Fruit fly (Drosophila melanogaster) whole organism, embryonic: ENCODE results near the gene ebd1.

Experiments
- Antp ChIP-seq: fragments of 200-800 bp; sonication (Bioruptor generic); optimal IDR thresholded peaks from 3 replicates; lab custom pipeline; 2016; ENCODE audit warnings: missing biosample characterization, missing genetic modification characterization
- B-H1 ChIP-seq: fragments of 200-800 bp; sonication (Bioruptor generic); IDR thresholded peaks from 3 replicates; pipeline ENCODE4 v1.3.6; 2022; ENCODE audit warnings: missing biosample characterization, missing genetic modification characterization
- Bgb ChIP-seq: fragments of 200-800 bp; sonication (Bioruptor generic); IDR thresholded peaks from 2 replicates; pipeline ENCODE4 v1.3.6; 2022; ENCODE audit warnings: missing biosample characterization, missing genetic modification characterization; ENCODE audit not compliant: partially characterized antibody
- BtbVII ChIP-seq: fragments of 200-800 bp; sonication (Bioruptor generic); optimal IDR thresholded peaks from 3 replicates; lab custom pipeline; 2017; ENCODE audit warnings: missing biosample characterization, mild to moderate bottlenecking, missing genetic modification characterization
- CG10543 ChIP-seq: fragments of 200-800 bp; sonication (Bioruptor generic); optimal IDR thresholded peaks from 3 replicates; lab custom pipeline; 2017; ENCODE audit warnings: missing biosample characterization, mild to moderate bottlenecking, missing genetic modification characterization, moderate library complexity
- CG11085 ChIP-seq: fragments of 200-800 bp; sonication (Bioruptor generic); IDR thresholded peaks from 2 replicates; pipeline ENCODE4 v1.3.6; 2022; ENCODE audit warnings: missing biosample characterization, missing genetic modification characterization
- CG11247 ChIP-seq: fragments of 200-800 bp; sonication (Bioruptor generic); IDR thresholded peaks from 2 replicates; pipeline ENCODE4 v1.3.6; 2022; ENCODE audit warnings: missing biosample characterization, missing genetic modification characterization
- CG11696 ChIP-seq: fragments of 200-800 bp; sonication (Bioruptor generic); IDR thresholded peaks from 2 replicates; pipeline ENCODE4 v1.3.6; 2022; ENCODE audit warnings: missing biosample characterization, missing genetic modification characterization
- CG12769 ChIP-seq: fragments of 200-800 bp; sonication (Bioruptor generic); optimal IDR thresholded peaks from 2 replicates; lab custom pipeline; 2019; ENCODE audit warnings: missing biosample characterization, mild to moderate bottlenecking, missing genetic modification characterization, moderate library complexity
- CG13775 ChIP-seq: fragments of 200-800 bp; sonication (Bioruptor generic); optimal IDR thresholded peaks from 3 replicates; lab custom pipeline; 2017; ENCODE audit warnings: missing biosample characterization, mild to moderate bottlenecking, missing genetic modification characterization
- CG13894 ChIP-seq: fragments of 200-800 bp; sonication (Bioruptor generic); optimal IDR thresholded peaks from 3 replicates; lab custom pipeline; 2018; ENCODE audit warnings: missing biosample characterization, mild to moderate bottlenecking, missing genetic modification characterization, moderate library complexity
- CG14965 ChIP-seq: fragments of 200-800 bp; sonication (Bioruptor generic); optimal IDR thresholded peaks from 2 replicates; lab custom pipeline; 2016; ENCODE audit warnings: missing biosample characterization, missing genetic modification characterization, borderline replicate concordance
- CG17802 ChIP-seq: fragments of 200-800 bp; sonication (Bioruptor generic); optimal IDR thresholded peaks from 2 replicates; lab custom pipeline; 2018; ENCODE audit warnings: missing biosample characterization, mild to moderate bottlenecking, missing genetic modification characterization, moderate library complexity
- CG1832 ChIP-seq: fragments of 200-800 bp; sonication (Bioruptor generic); optimal IDR thresholded peaks from 2 replicates; lab custom pipeline; 2017; ENCODE audit warnings: missing biosample characterization, mild to moderate bottlenecking, missing genetic modification characterization, inconsistent platforms
- CG2199 ChIP-seq: fragments of 200-800 bp; sonication (Bioruptor generic); IDR thresholded peaks from 3 replicates; pipeline ENCODE4 v1.3.6; 2022; ENCODE audit warnings: missing biosample characterization, missing genetic modification characterization
- CG2889 ChIP-seq: fragments of 200-800 bp; sonication (Bioruptor generic); IDR thresholded peaks from 3 replicates; pipeline ENCODE4 v1.3.6; 2022; ENCODE audit warnings: missing biosample characterization, missing genetic modification characterization
- CG31224 ChIP-seq: fragments of 200-800 bp; sonication (Bioruptor generic); IDR thresholded peaks from 2 replicates; pipeline ENCODE4 v1.3.6; 2022; ENCODE audit warnings: missing biosample characterization, missing genetic modification characterization
- CG7271 ChIP-seq: fragments of 200-800 bp; sonication (Bioruptor generic); optimal IDR thresholded peaks from 2 replicates; lab custom pipeline; 2018; ENCODE audit warnings: missing biosample characterization, mild to moderate bottlenecking, missing genetic modification characterization, moderate library complexity
- CG7357 ChIP-seq: fragments of 200-800 bp; sonication (Bioruptor generic); IDR thresholded peaks from 3 replicates; pipeline ENCODE4 v1.3.6; 2022; ENCODE audit warnings: missing biosample characterization, missing genetic modification characterization
- CG7372 ChIP-seq: fragments of 200-800 bp; sonication (Bioruptor generic); IDR thresholded peaks from 2 replicates; pipeline ENCODE4 v1.3.6; 2022; ENCODE audit warnings: missing biosample characterization, missing genetic modification characterization
- CG7786 ChIP-seq: fragments of 200-800 bp; sonication (Bioruptor generic); optimal IDR thresholded peaks from 2 replicates; lab custom pipeline; 2016; ENCODE audit warnings: missing biosample characterization, missing genetic modification characterization
- CG9876 ChIP-seq: fragments of 200-800 bp; sonication (Bioruptor generic); optimal IDR thresholded peaks from 2 replicates; lab custom pipeline; 2016; ENCODE audit warnings: missing biosample characterization, missing genetic modification characterization
- CrebB ChIP-seq: fragments of 200-800 bp; sonication (Bioruptor generic); optimal IDR thresholded peaks from 3 replicates; lab custom pipeline; 2018; ENCODE audit warnings: missing biosample characterization, mild to moderate bottlenecking, missing genetic modification characterization
- Dfd ChIP-seq, 2 experiments: fragments of >200 bp; optimal IDR thresholded peaks; 2 replicates each; lab custom pipeline; 2017; ENCODE audit warnings: missing biosample characterization in 2 of 2, missing genetic modification characterization in 2 of 2
- E2f2 ChIP-seq: fragments of 200-800 bp; sonication (Bioruptor generic); IDR thresholded peaks from 2 replicates; pipeline ENCODE4 v1.3.6; 2022; ENCODE audit warnings: missing biosample characterization, missing genetic modification characterization
- Hey ChIP-seq: fragments of 200-800 bp; sonication (Bioruptor generic); optimal IDR thresholded peaks from 3 replicates; lab custom pipeline; 2018; ENCODE audit warnings: missing biosample characterization, mild to moderate bottlenecking, missing genetic modification characterization
- HmgZ ChIP-seq: fragments of 200-800 bp; sonication (Bioruptor generic); optimal IDR thresholded peaks from 2 replicates; lab custom pipeline; 2018; ENCODE audit warnings: missing biosample characterization, mild to moderate bottlenecking, missing genetic modification characterization
- Hr39 ChIP-seq: fragments of >200 bp; optimal IDR thresholded peaks from 2 replicates; lab custom pipeline; 2017
- Hr78 ChIP-seq, 2 experiments: fragments of 200-800 bp in 1 of 2; fragments of >200 bp in 1 of 2; sonication (Bioruptor generic) in 1 of 2; optimal IDR thresholded peaks; 2 replicates each; lab custom pipeline; 2017 to 2019; ENCODE audit warnings: missing biosample characterization in 2 of 2, missing genetic modification characterization in 2 of 2, mild to moderate bottlenecking in 1 of 2, moderate library complexity in 1 of 2
- Med ChIP-seq: fragments of 200-800 bp; sonication (Bioruptor generic); peaks from one replicate; lab custom pipeline; 2016; ENCODE audit warnings: missing biosample characterization, missing genetic modification characterization, mild to moderate bottlenecking, inconsistent platforms, moderate library complexity
- Mrtf ChIP-seq: fragments of 200-800 bp; sonication (Bioruptor generic); IDR thresholded peaks from 3 replicates; pipeline ENCODE4 v1.3.6; 2022; ENCODE audit warnings: missing biosample characterization, missing genetic modification characterization
- Sin3A ChIP-seq: fragments of >200 bp; optimal IDR thresholded peaks from 2 replicates; lab custom pipeline; 2018
- Six4 ChIP-seq: fragments of 200-800 bp; sonication (Bioruptor generic); optimal IDR thresholded peaks from 2 replicates; lab custom pipeline; 2016; ENCODE audit warnings: missing biosample characterization, missing genetic modification characterization
- Sox100B ChIP-seq: fragments of 200-800 bp; sonication (Bioruptor generic); optimal IDR thresholded peaks from 3 replicates; lab custom pipeline; 2018; ENCODE audit warnings: missing biosample characterization, mild to moderate bottlenecking, missing genetic modification characterization
- YL-1 ChIP-seq: fragments of 200-800 bp; sonication (Bioruptor generic); optimal IDR thresholded peaks from 3 replicates; lab custom pipeline; 2017; ENCODE audit warnings: missing biosample characterization, mild to moderate bottlenecking, missing genetic modification characterization
- br ChIP-seq: fragments of >200 bp; optimal IDR thresholded peaks from 2 replicates; lab custom pipeline; 2017
- bsh ChIP-seq, 2 experiments: fragments of 200-800 bp; sonication (Bioruptor generic); optimal IDR thresholded peaks; 2 replicates each; lab custom pipeline; 2017 to 2018; ENCODE audit warnings: mild to moderate bottlenecking in 2 of 2, missing biosample characterization in 2 of 2, missing genetic modification characterization in 2 of 2, moderate library complexity in 1 of 2
- danr ChIP-seq: fragments of 200-800 bp; sonication (Bioruptor generic); IDR thresholded peaks from 2 replicates; pipeline ENCODE4 v1.3.6; 2022; ENCODE audit warnings: missing biosample characterization, missing genetic modification characterization
- dimm ChIP-seq: fragments of 200-800 bp; sonication (Bioruptor generic); IDR thresholded peaks from 2 replicates; pipeline ENCODE4 v1.3.6; 2022; ENCODE audit warnings: missing biosample characterization, missing genetic modification characterization
- exex ChIP-seq: fragments of 200-800 bp; sonication (Bioruptor generic); optimal IDR thresholded peaks from 4 replicates; lab custom pipeline; 2018; ENCODE audit warnings: missing biosample characterization, mild to moderate bottlenecking, missing genetic modification characterization, moderate library complexity
- fru ChIP-seq: fragments of >200 bp; optimal IDR thresholded peaks from 2 replicates; lab custom pipeline; 2017
- gcm ChIP-seq: fragments of 200-800 bp; sonication (Bioruptor generic); optimal IDR thresholded peaks from 2 replicates; lab custom pipeline; 2019; ENCODE audit warnings: missing biosample characterization, mild to moderate bottlenecking, missing genetic modification characterization, moderate library complexity
- gt ChIP-seq: fragments of 200-800 bp; sonication (Bioruptor generic); IDR thresholded peaks from 2 replicates; pipeline ENCODE4 v1.3.6; 2022; ENCODE audit warnings: missing biosample characterization, missing genetic modification characterization
- jigr1 ChIP-seq: fragments of 200-800 bp; sonication (Bioruptor generic); IDR thresholded peaks from 3 replicates; pipeline ENCODE4 v1.3.6; 2022; ENCODE audit warnings: missing biosample characterization, missing genetic modification characterization
- kay ChIP-seq: fragments of 200-800 bp; sonication (Bioruptor generic); optimal IDR thresholded peaks from 2 replicates; lab custom pipeline; 2016; ENCODE audit warnings: missing biosample characterization, missing genetic modification characterization
- lov ChIP-seq, 2 experiments: fragments of 200-800 bp in 1 of 2; fragments of >200 bp in 1 of 2; sonication (Bioruptor generic) in 1 of 2; IDR thresholded peaks in 1 of 2; optimal IDR thresholded peaks in 1 of 2; 2 replicates in 1 of 2; 3 replicates in 1 of 2; pipeline versions ENCODE4 v1.3.6 to Lab custom; 2017 to 2022; ENCODE audit warnings: missing biosample characterization in 1 of 2, missing genetic modification characterization in 1 of 2
- peb ChIP-seq: fragments of 200-800 bp; sonication (Bioruptor generic); IDR thresholded peaks from 2 replicates; pipeline ENCODE4 v1.3.6; 2022; ENCODE audit warnings: missing biosample characterization, missing genetic modification characterization
- pzg ChIP-seq: fragments of 200-800 bp; sonication (Bioruptor generic); optimal IDR thresholded peaks from 3 replicates; lab custom pipeline; 2018; ENCODE audit warnings: missing biosample characterization, mild to moderate bottlenecking, missing genetic modification characterization, moderate library complexity
- schlank ChIP-seq: fragments of 200-800 bp; sonication (Bioruptor generic); optimal IDR thresholded peaks from 2 replicates; lab custom pipeline; 2018; ENCODE audit warnings: missing biosample characterization, mild to moderate bottlenecking, missing genetic modification characterization
- sd ChIP-seq: fragments of 200-800 bp; sonication (Bioruptor generic); optimal IDR thresholded peaks from 3 replicates; lab custom pipeline; 2018; ENCODE audit warnings: missing biosample characterization, mild to moderate bottlenecking, missing genetic modification characterization, moderate library complexity
- sisA ChIP-seq: fragments of 200-800 bp; sonication (Bioruptor generic); IDR thresholded peaks from 2 replicates; pipeline ENCODE4 v1.3.6; 2022; ENCODE audit warnings: missing biosample characterization, missing genetic modification characterization
- tin ChIP-seq: fragments of 200-800 bp; sonication (Bioruptor generic); optimal IDR thresholded peaks from 3 replicates; lab custom pipeline; 2016; ENCODE audit warnings: missing biosample characterization, missing genetic modification characterization
- twi ChIP-seq: fragments of 200-800 bp; optimal IDR thresholded peaks from 2 replicates; lab custom pipeline; 2019; ENCODE audit warnings: missing biosample characterization, mild to moderate bottlenecking, missing genetic modification characterization, moderate library complexity

ebd1 gene

DNA sequence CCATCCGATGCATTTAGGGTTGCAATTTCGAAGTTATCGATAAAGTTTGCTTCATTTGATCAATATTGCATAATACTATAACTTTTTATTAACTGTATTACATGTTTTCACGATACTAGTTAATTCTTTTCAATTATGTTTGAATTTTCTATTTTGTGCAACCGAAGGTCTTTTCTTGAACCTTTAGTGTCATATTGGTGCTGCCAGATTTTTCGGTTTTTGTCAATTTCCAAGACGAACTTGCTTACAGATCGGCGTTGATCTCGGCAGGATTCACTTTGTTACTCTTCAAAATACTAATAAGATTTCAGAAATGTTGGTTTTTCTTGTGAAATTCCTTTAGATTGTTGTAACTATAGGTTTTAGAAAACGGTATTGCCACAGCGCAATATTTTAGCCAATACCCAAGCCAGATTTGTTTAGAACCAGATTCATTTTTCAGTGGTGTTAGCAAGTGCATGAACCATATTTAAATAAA, 25.0 kb upstream of the ebd1 start, which contains the start of gene CkIIalpha-i3 (continued):
- TF ChIP-seq Antp (GFP tag; lab: Kevin White, UChicago): no peak
- TF ChIP-seq Hr78 (GFP tag; optimal IDR thresholded peaks at IDR 0.05; lab: Kevin White, UChicago): no peak
- no peak for TF ChIP-seq jigr1 (GFP tag; lab: Robert Waterston, UW)
- no peak for TF ChIP-seq peb (GFP tag; lab: Robert Waterston, UW)
- TF ChIP-seq CG7372 (GFP tag; lab: Robert Waterston, UW): no peak
- no peak for TF ChIP-seq Six4 (GFP tag; lab: Kevin White, UChicago)
- TF ChIP-seq CG11085: no peak
- TF ChIP-seq BtbVII (GFP tag; lab: Kevin White, UChicago): no peak
- no peak for TF ChIP-seq sisA (GFP tag; lab: Robert Waterston, UW)
- no peak for TF ChIP-seq CG11247 (GFP tag; lab: Robert Waterston, UW)
- no peak for TF ChIP-seq Hr39 (lab: Kevin White, UChicago)
- no peak for TF ChIP-seq CG7357 (GFP tag; lab: Robert Waterston, UW)
- no peak for TF ChIP-seq CG2889
- TF ChIP-seq fru (lab: Kevin White, UChicago): no peak
- TF ChIP-seq CG11696: no peak
- no peak for TF ChIP-seq CrebB (tag; lab: Kevin White, UChicago)
- peak; percentile 0 for TF ChIP-seq Med (GFP tag; lab: Kevin White, UChicago)
- no peak for TF ChIP-seq YL-1 (GFP tag; lab: Kevin White, UChicago)
- no peak for TF ChIP-seq CG2199
- no peak for TF ChIP-seq bsh (GFP tag; optimal IDR thresholded peaks at IDR 0.05; lab: Kevin White, UChicago)
- peak; percentile 50 for TF ChIP-seq sd
- no peak for TF ChIP-seq CG10543 (GFP tag; lab: Kevin White, UChicago)
- peak; percentile 68 for TF ChIP-seq CG13894 (tag; lab: Kevin White, UChicago)
- no peak for TF ChIP-seq CG31224 (GFP tag; lab: Robert Waterston, UW)
- TF ChIP-seq E2f2 (GFP tag; lab: Robert Waterston, UW): 0 out of 2 replicates have a peak, but pooled peaks have one; percentile 5
- no peak for TF ChIP-seq CG7786
- no peak for TF ChIP-seq dimm (GFP tag; lab: Robert Waterston, UW)
- no peak for TF ChIP-seq Mrtf (GFP tag; lab: Robert Waterston, UW)
- TF ChIP-seq CG14965 (GFP tag; lab: Kevin White, UChicago): no peak
- no peak for TF ChIP-seq Dfd (GFP tag; optimal IDR thresholded peaks at IDR 0.05; lab: Kevin White, UChicago)
- TF ChIP-seq Hey (tag; lab: Kevin White, UChicago): no peak
- no peak for TF ChIP-seq danr (GFP tag; lab: Robert Waterston, UW)
- no peak for TF ChIP-seq CG7271 (tag; lab: Kevin White, UChicago)
- TF ChIP-seq exex (tag; lab: Kevin White, UChicago): no peak
- no peak for TF ChIP-seq lov (optimal IDR thresholded peaks at IDR 0.05; lab: Kevin White, UChicago)
- no peak for TF ChIP-seq lov (GFP tag; IDR thresholded peaks at IDR 0.05; lab: Robert Waterston, UW)
- no peak for TF ChIP-seq twi (tag; lab: Kevin White, UChicago)
- no peak for TF ChIP-seq schlank (tag; lab: Kevin White, UChicago)
- no peak for TF ChIP-seq gcm (GFP tag; lab: Kevin White, UChicago)
- TF ChIP-seq Bgb (GFP tag; lab: Robert Waterston, UW): no peak
- TF ChIP-seq br (lab: Kevin White, UChicago): no peak
- TF ChIP-seq HmgZ (tag; lab: Kevin White, UChicago): peak; percentile 13
- no peak for TF ChIP-seq Sox100B (GFP tag; lab: Kevin White, UChicago)
- no peak for TF ChIP-seq kay (GFP tag; lab: Kevin White, UChicago)
- no peak for TF ChIP-seq CG13775 (GFP tag; lab: Kevin White, UChicago)
- TF ChIP-seq pzg (GFP tag; lab: Kevin White, UChicago): peak; percentile 14
- TF ChIP-seq tin (GFP tag; lab: Kevin White, UChicago): no peak
- no peak for TF ChIP-seq B-H1 (GFP tag; lab: Robert Waterston, UW)
- TF ChIP-seq CG17802 (tag; lab: Kevin White, UChicago): no peak
- TF ChIP-seq gt (GFP tag; lab: Robert Waterston, UW): no peak
- TF ChIP-seq Sin3A (lab: Kevin White, UChicago): peak; percentile 37
- no peak for TF ChIP-seq CG1832 (GFP tag; lab: Kevin White, UChicago)
- TF ChIP-seq CG12769 (tag; lab: Kevin White, UChicago): no peak
- no peak for TF ChIP-seq CG9876
